Fruit fly (Drosophila melanogaster) whole organism: ENCODE data around the gene Ugt303A1.

Experiments used
- Dll ChIP-seq: fragments of >200 bp; optimal IDR thresholded peaks from 2 replicates; lab custom pipeline; 2017
- usp ChIP-seq: fragments of >200 bp; optimal IDR thresholded peaks from 2 replicates; lab custom pipeline; 2017; ENCODE audit warnings: missing biosample characterization, missing genetic modification characterization, mixed read lengths

- TF ChIP-seq usp (no peak), Dll (lab: Kevin White, UChicago) (no peak)
These were observed 33.5 kb downstream of the Ugt303A1 start for dm6 chr3R:11208766-11209331.
